Worm (Caenorhabditis elegans): ENCODE measurements around the gene bath-21.

bath-21 gene

ce11 chrII:2042447-2042846 lies 16.0 kb upstream of the bath-21 start, which contains the start of gene bath-20:
TSS of gene bath-20 (minus strand) at chrII:2042547.
- TF ChIP-seq blmp-1 (tag; optimal IDR thresholded peaks at IDR 0.05; ENCODE audit: insufficient read depth): no peak
- TF ChIP-seq ceh-16 (tag; optimal IDR thresholded peaks at IDR 0.05): no peak
- TF ChIP-seq nhr-11 (tag; optimal IDR thresholded peaks at IDR 0.05): no peak
- TF ChIP-seq elt-3 (tag; optimal IDR thresholded peaks at IDR 0.05): no peak
- no peak for TF ChIP-seq ceh-82 (tag; optimal IDR thresholded peaks at IDR 0.05)
- no peak for TF ChIP-seq elt-1 (tag; optimal IDR thresholded peaks at IDR 0.05)
- no peak for TF ChIP-seq sem-4 (tag; optimal IDR thresholded peaks at IDR 0.05)

ce11 chrII:2039288-2039687 lies 12.9 kb upstream of the bath-21 start, which contains the start of gene bath-19:
TSS of gene bath-19 (minus strand) at chrII:2039388.
- TF ChIP-seq mbf-1 (tag; optimal IDR thresholded peaks at IDR 0.05) (no peak), nhr-129 (tag; optimal IDR thresholded peaks at IDR 0.05) (no peak), nhr-21 (tag; optimal IDR thresholded peaks at IDR 0.05) (no peak), elt-3 (tag; optimal IDR thresholded peaks at IDR 0.05) (no peak), unc-39 (tag; optimal IDR thresholded peaks at IDR 0.05) (no peak), sma-3 (GFP tag; optimal IDR thresholded peaks at IDR 0.05) (no peak), aly-2 (tag; optimal IDR thresholded peaks at IDR 0.05) (no peak), nhr-23 (tag; optimal IDR thresholded peaks at IDR 0.05) (no peak), sem-4 (tag; optimal IDR thresholded peaks at IDR 0.05) (no peak), ceh-16 (tag; optimal IDR thresholded peaks at IDR 0.05) (no peak), peb-1 (tag; optimal IDR thresholded peaks at IDR 0.05) (no peak), gmeb-1 (tag; optimal IDR thresholded peaks at IDR 0.05) (no peak), mdl-1 (tag; optimal IDR thresholded peaks at IDR 0.05) (no peak), egl-27 (tag; optimal IDR thresholded peaks at IDR 0.05) (no peak), ztf-1 (GFP tag; conservative IDR thresholded peaks at IDR 0.05) (no peak), ztf-4 (tag; optimal IDR thresholded peaks at IDR 0.05) (no peak), nhr-77 (tag; optimal IDR thresholded peaks at IDR 0.05) (no peak), lsy-2 (tag; optimal IDR thresholded peaks at IDR 0.05) (no peak), snpc-4 (tag; optimal IDR thresholded peaks at IDR 0.05) (no peak), zag-1 (tag; optimal IDR thresholded peaks at IDR 0.05) (no peak)

ce11 chrII:2033286-2033685 lies 6.9 kb upstream of the bath-21 start, which contains the start of gene F59H6.14:
TSS of gene F59H6.14 (plus strand) at chrII:2033586.
- TF ChIP-seq lsy-2 (tag; optimal IDR thresholded peaks at IDR 0.05) (no peak), R02D3.7 (tag; optimal IDR thresholded peaks at IDR 0.05) (no peak), lin-11 (tag; optimal IDR thresholded peaks at IDR 0.05) (no peak), nhr-23 (tag; optimal IDR thresholded peaks at IDR 0.05) (no peak), C34F6.9 (tag; optimal IDR thresholded peaks at IDR 0.05) (no peak), unc-55 (GFP tag; optimal IDR thresholded peaks at IDR 0.05) (no peak), ztf-11 (tag; optimal IDR thresholded peaks at IDR 0.05) (no peak), nhr-77 (tag; optimal IDR thresholded peaks at IDR 0.05) (no peak), ztf-1 (GFP tag; conservative IDR thresholded peaks at IDR 0.05) (no peak), crh-2 (tag; optimal IDR thresholded peaks at IDR 0.05) (no peak), egl-27 (tag; optimal IDR thresholded peaks at IDR 0.05) (no peak), sma-9 (GFP tag; optimal IDR thresholded peaks at IDR 0.05) (no peak), sma-9 (tag; optimal IDR thresholded peaks at IDR 0.05) (no peak), nhr-12 (tag; optimal IDR thresholded peaks at IDR 0.05) (no peak), skn-1 (tag; optimal IDR thresholded peaks at IDR 0.05) (no peak)

- TF ChIP-seq gmeb-1 (tag; optimal IDR thresholded peaks at IDR 0.05): peak; percentile 78
- TF ChIP-seq unc-55 (GFP tag; optimal IDR thresholded peaks at IDR 0.05): peak; percentile 4
Measured at ce11 chrII:2032282-2032681, 5.9 kb upstream of the bath-21 start, which contains the start of gene btb-4. TSS of gene btb-4 (plus strand) at chrII:2032316.

ce11 chrII:2031852-2032251 lies 5.4 kb upstream of the bath-21 start, which contains the start of gene bath-5:
TSS of gene bath-5 (minus strand) at chrII:2031952.
- TF ChIP-seq mbf-1 (tag; optimal IDR thresholded peaks at IDR 0.05) (no peak), elt-3 (tag; optimal IDR thresholded peaks at IDR 0.05) (no peak), sma-9 (GFP tag; optimal IDR thresholded peaks at IDR 0.05) (no peak), sma-9 (tag; optimal IDR thresholded peaks at IDR 0.05) (no peak), nhr-21 (tag; optimal IDR thresholded peaks at IDR 0.05) (no peak), R02D3.7 (tag; optimal IDR thresholded peaks at IDR 0.05) (no peak), mab-5 (tag; optimal IDR thresholded peaks at IDR 0.05) (no peak), ztf-4 (tag; optimal IDR thresholded peaks at IDR 0.05) (no peak), Y55F3AM.14 (GFP tag; optimal IDR thresholded peaks at IDR 0.05) (no peak), nhr-10 (tag; optimal IDR thresholded peaks at IDR 0.05) (no peak), nhr-6 (tag; optimal IDR thresholded peaks at IDR 0.05) (no peak), snpc-4 (tag; optimal IDR thresholded peaks at IDR 0.05) (no peak), nhr-129 (tag; optimal IDR thresholded peaks at IDR 0.05) (no peak), alr-1 (tag; optimal IDR thresholded peaks at IDR 0.05) (no peak), ztf-11 (tag; optimal IDR thresholded peaks at IDR 0.05) (no peak), nhr-237 (tag; optimal IDR thresholded peaks at IDR 0.05) (no peak), unc-62 (GFP tag; optimal IDR thresholded peaks at IDR 0.05) (no peak), lin-39 (tag; optimal IDR thresholded peaks at IDR 0.05) (no peak), zag-1 (tag; optimal IDR thresholded peaks at IDR 0.05) (no peak), F13H6.1 (tag; optimal IDR thresholded peaks at IDR 0.05) (no peak)

Data from whole organism, L2 larva.